Fruit fly (Drosophila melanogaster): ENCODE results near the gene CG31191.

- no peak for TF ChIP-seq br (GFP tag; optimal IDR thresholded peaks at IDR 0.05)
- TF ChIP-seq Sp1 (GFP tag; optimal IDR thresholded peaks at IDR 0.05), result no peak
- TF ChIP-seq CG32264 (GFP tag; optimal IDR thresholded peaks at IDR 0.05), result no peak
- TF ChIP-seq CrebA (GFP tag; optimal IDR thresholded peaks at IDR 0.05; ENCODE audit: borderline replicate concordance), result no peak
- TF ChIP-seq psq (GFP tag; optimal IDR thresholded peaks at IDR 0.05), result no peak
- no peak for TF ChIP-seq Rel (GFP tag; optimal IDR thresholded peaks at IDR 0.05)
- no peak for TF ChIP-seq Rel (tag; optimal IDR thresholded peaks at IDR 0.05)
- TF ChIP-seq Mio (GFP tag; optimal IDR thresholded peaks at IDR 0.05), result no peak
- no peak for TF ChIP-seq h (GFP tag; optimal IDR thresholded peaks at IDR 0.05)
- no peak for TF ChIP-seq Hnf4 (GFP tag; optimal IDR thresholded peaks at IDR 0.05)
- TF ChIP-seq GATAd (GFP tag; optimal IDR thresholded peaks at IDR 0.05), result no peak
- no peak for TF ChIP-seq lola (GFP tag; optimal IDR thresholded peaks at IDR 0.05)
- no peak for TF ChIP-seq pan (optimal IDR thresholded peaks at IDR 0.05)
- peak; percentile 23 for TF ChIP-seq sv (GFP tag; optimal IDR thresholded peaks at IDR 0.05)
These were observed 44.3 kb upstream of the CG31191 start for dm6 chr3R:20989657-20990056.
